Fruit fly (Drosophila melanogaster) whole organism, embryonic: Measurements from ENCODE around the gene CG17754.

ENCODE experiments used
- ATbp ChIP-seq: fragments of 200-800 bp; sonication (Bioruptor generic); optimal IDR thresholded peaks from 2 replicates; lab custom pipeline; 2017; ENCODE audit warnings: missing biosample characterization, mild to moderate bottlenecking, missing genetic modification characterization, missing genetic modification reagents
- Bgb ChIP-seq: fragments of 200-800 bp; sonication (Bioruptor generic); IDR thresholded peaks from 2 replicates; pipeline ENCODE4 v1.3.6; 2022; ENCODE audit warnings: missing biosample characterization, missing genetic modification characterization; ENCODE audit not compliant: partially characterized antibody
- CG1024 ChIP-seq: fragments of 200-800 bp; sonication (Bioruptor generic); IDR thresholded peaks from 2 replicates; pipeline ENCODE4 v1.3.6; 2022; ENCODE audit warnings: missing biosample characterization, missing genetic modification characterization
- CG10565 ChIP-seq: fragments of 200-800 bp; sonication (Bioruptor generic); optimal IDR thresholded peaks from 3 replicates; lab custom pipeline; 2016; ENCODE audit warnings: missing biosample characterization, mild to moderate bottlenecking, missing genetic modification characterization
- CG11695 ChIP-seq: fragments of 200-800 bp; sonication (Bioruptor generic); IDR thresholded peaks from 3 replicates; pipeline ENCODE4 v1.3.6; 2022; ENCODE audit warnings: missing biosample characterization, missing genetic modification characterization
- CG12236 ChIP-seq: fragments of 200-800 bp; sonication (Bioruptor generic); optimal IDR thresholded peaks from 2 replicates; lab custom pipeline; 2016; ENCODE audit warnings: missing biosample characterization, missing genetic modification characterization
- CG12769 ChIP-seq: fragments of 200-800 bp; sonication (Bioruptor generic); optimal IDR thresholded peaks from 2 replicates; lab custom pipeline; 2019; ENCODE audit warnings: missing biosample characterization, mild to moderate bottlenecking, missing genetic modification characterization, moderate library complexity
- CG12942 ChIP-seq: fragments of 200-800 bp; sonication (Bioruptor generic); optimal IDR thresholded peaks from 3 replicates; lab custom pipeline; 2016; ENCODE audit warnings: missing biosample characterization, missing genetic modification characterization
- CG13123 ChIP-seq: fragments of 200-800 bp; sonication (Bioruptor generic); optimal IDR thresholded peaks from 2 replicates; lab custom pipeline; 2016; ENCODE audit warnings: missing biosample characterization, missing genetic modification characterization
- CG13424 ChIP-seq: fragments of 200-800 bp; sonication (Bioruptor generic); optimal IDR thresholded peaks from 2 replicates; lab custom pipeline; 2019; ENCODE audit warnings: missing biosample characterization, mild to moderate bottlenecking, missing genetic modification characterization, moderate library complexity
- CG14050 ChIP-seq: fragments of 200-800 bp; sonication (Bioruptor generic); IDR thresholded peaks from 3 replicates; pipeline ENCODE4 v1.3.6; 2022; ENCODE audit warnings: missing biosample characterization, missing genetic modification characterization
- CG14667 ChIP-seq: fragments of 200-800 bp; sonication (Bioruptor generic); IDR thresholded peaks from 2 replicates; pipeline ENCODE4 v1.3.6; 2022; ENCODE audit warnings: missing biosample characterization, missing genetic modification characterization
- CG14965 ChIP-seq: fragments of 200-800 bp; sonication (Bioruptor generic); optimal IDR thresholded peaks from 2 replicates; lab custom pipeline; 2016; ENCODE audit warnings: missing biosample characterization, missing genetic modification characterization, borderline replicate concordance
- CG1529 ChIP-seq: fragments of 200-800 bp; sonication (Bioruptor generic); optimal IDR thresholded peaks from 3 replicates; lab custom pipeline; 2018; ENCODE audit warnings: missing biosample characterization, missing genetic modification characterization
- CG16815 ChIP-seq: fragments of 200-800 bp; sonication (Bioruptor generic); optimal IDR thresholded peaks from 3 replicates; lab custom pipeline; 2017; ENCODE audit warnings: missing biosample characterization, mild to moderate bottlenecking, missing genetic modification characterization
- CG17328 ChIP-seq: fragments of 200-800 bp; sonication (Bioruptor generic); IDR thresholded peaks from 2 replicates; pipeline ENCODE4 v1.3.6; 2022; ENCODE audit warnings: missing biosample characterization, missing genetic modification characterization
- CG17829 ChIP-seq: fragments of 200-800 bp; optimal IDR thresholded peaks from 2 replicates; lab custom pipeline; 2019; ENCODE audit warnings: missing biosample characterization, mild to moderate bottlenecking, missing genetic modification characterization, moderate library complexity
- CG18011 ChIP-seq: fragments of 200-800 bp; sonication (Bioruptor generic); optimal IDR thresholded peaks from 2 replicates; lab custom pipeline; 2017; ENCODE audit warnings: missing biosample characterization, missing genetic modification characterization, mild to moderate bottlenecking, moderate library complexity, missing genotype
- CG6272 ChIP-seq: fragments of 200-800 bp; sonication (Bioruptor generic); IDR thresholded peaks from 2 replicates; pipeline ENCODE4 v1.3.6; 2022; ENCODE audit warnings: missing biosample characterization, missing genetic modification characterization
- CG9797 ChIP-seq: fragments of 200-800 bp; sonication (Bioruptor generic); optimal IDR thresholded peaks from 3 replicates; lab custom pipeline; 2018; ENCODE audit warnings: missing biosample characterization, mild to moderate bottlenecking, missing genetic modification characterization
- CG9932 ChIP-seq: fragments of 200-800 bp; sonication (Bioruptor generic); IDR thresholded peaks from 2 replicates; pipeline ENCODE4 v1.3.6; 2022; ENCODE audit warnings: missing biosample characterization, missing genetic modification characterization
- Deaf1 ChIP-seq: fragments of 200-800 bp; optimal IDR thresholded peaks from 3 replicates; lab custom pipeline; 2019; ENCODE audit warnings: missing biosample characterization, mild to moderate bottlenecking, missing genetic modification characterization, moderate library complexity
- Doc2 ChIP-seq: fragments of 200-800 bp; sonication (Bioruptor generic); IDR thresholded peaks from 2 replicates; pipeline ENCODE4 v1.3.6; 2022; ENCODE audit warnings: missing biosample characterization, missing genetic modification characterization
- Gsc ChIP-seq: fragments of 200-800 bp; sonication (Bioruptor generic); IDR thresholded peaks from 2 replicates; pipeline ENCODE4 v1.3.6; 2022; ENCODE audit warnings: missing biosample characterization, missing genetic modification characterization
- Hmx ChIP-seq: fragments of 200-800 bp; sonication (Bioruptor generic); optimal IDR thresholded peaks from 2 replicates; lab custom pipeline; 2016; ENCODE audit warnings: missing biosample characterization, missing genetic modification characterization
- MESR4 ChIP-seq: fragments of 200-800 bp; sonication (Bioruptor generic); optimal IDR thresholded peaks from 2 replicates; lab custom pipeline; 2018; ENCODE audit warnings: missing biosample characterization, mild to moderate bottlenecking, missing genetic modification characterization, moderate library complexity
- Meics ChIP-seq: fragments of 200-800 bp; sonication (Bioruptor generic); optimal IDR thresholded peaks from 2 replicates; lab custom pipeline; 2017; ENCODE audit warnings: missing biosample characterization, mild to moderate bottlenecking, missing genetic modification characterization
- Myb ChIP-seq: fragments of 200-800 bp; sonication (Bioruptor generic); optimal IDR thresholded peaks from 2 replicates; lab custom pipeline; 2016; ENCODE audit warnings: missing biosample characterization, missing genetic modification characterization
- Vsx1 ChIP-seq: fragments of 200-800 bp; sonication (Bioruptor generic); optimal IDR thresholded peaks from 2 replicates; lab custom pipeline; 2017; ENCODE audit warnings: missing biosample characterization, mild to moderate bottlenecking, missing genetic modification characterization, missing genetic modification reagents
- amos ChIP-seq: fragments of 200-800 bp; sonication (Bioruptor generic); IDR thresholded peaks from 2 replicates; pipeline ENCODE4 v1.3.6; 2022; ENCODE audit warnings: missing biosample characterization, missing genetic modification characterization; ENCODE audit not compliant: partially characterized antibody
- ara ChIP-seq: fragments of 200-800 bp; sonication (Bioruptor generic); IDR thresholded peaks from 2 replicates; pipeline ENCODE4 v1.3.6; 2022; ENCODE audit warnings: missing biosample characterization, missing genetic modification characterization
- bab2 ChIP-seq: fragments of 200-800 bp; sonication (Bioruptor generic); optimal IDR thresholded peaks from 2 replicates; lab custom pipeline; 2016; ENCODE audit warnings: missing biosample characterization, missing genetic modification characterization
- cas ChIP-seq: fragments of 200-800 bp; sonication (Bioruptor generic); IDR thresholded peaks from 2 replicates; pipeline ENCODE4 v1.3.6; 2022; ENCODE audit warnings: missing biosample characterization, missing genetic modification characterization
- fd96Cb ChIP-seq: fragments of 200-800 bp; sonication (Bioruptor generic); optimal IDR thresholded peaks from 2 replicates; lab custom pipeline; 2018; ENCODE audit warnings: missing biosample characterization, mild to moderate bottlenecking, missing genetic modification characterization, moderate library complexity
- grau ChIP-seq: fragments of 200-800 bp; optimal IDR thresholded peaks from 3 replicates; lab custom pipeline; 2019; ENCODE audit warnings: missing biosample characterization, mild to moderate bottlenecking, missing genetic modification characterization, moderate library complexity
- hkb ChIP-seq, 2 experiments: fragments of 200-800 bp in 1 of 2; fragments of >200 bp in 1 of 2; sonication (Bioruptor generic) in 1 of 2; IDR thresholded peaks in 1 of 2; optimal IDR thresholded peaks in 1 of 2; 2 replicates each; pipeline versions ENCODE4 v1.3.6 to Lab custom; 2017 to 2022; ENCODE audit warnings: missing biosample characterization in 1 of 2, missing genetic modification characterization in 1 of 2
- ind ChIP-seq: fragments of 200-800 bp; sonication (Bioruptor generic); optimal IDR thresholded peaks from 3 replicates; lab custom pipeline; 2016; ENCODE audit warnings: missing biosample characterization, missing genetic modification characterization
- inv ChIP-seq: fragments of 200-800 bp; sonication (Bioruptor generic); IDR thresholded peaks from 2 replicates; pipeline ENCODE4 v1.3.6; 2022; ENCODE audit warnings: missing biosample characterization, missing genetic modification characterization; ENCODE audit not compliant: partially characterized antibody
- knrl ChIP-seq: fragments of 200-800 bp; sonication (Bioruptor generic); IDR thresholded peaks from 3 replicates; pipeline ENCODE4 v1.3.6; 2022; ENCODE audit warnings: missing biosample characterization, missing genetic modification characterization; ENCODE audit not compliant: partially characterized antibody
- luna ChIP-seq: fragments of 200-800 bp; sonication (Bioruptor generic); optimal IDR thresholded peaks from 2 replicates; lab custom pipeline; 2016; ENCODE audit warnings: missing biosample characterization, missing genetic modification characterization
- maf-S ChIP-seq: fragments of 200-800 bp; sonication (Bioruptor generic); optimal IDR thresholded peaks from 2 replicates; lab custom pipeline; 2016; ENCODE audit warnings: missing biosample characterization, missing genetic modification characterization
- mld ChIP-seq: fragments of 200-800 bp; sonication (Bioruptor generic); IDR thresholded peaks from 3 replicates; pipeline ENCODE4 v1.3.6; 2022; ENCODE audit warnings: missing biosample characterization, missing genetic modification characterization; ENCODE audit not compliant: partially characterized antibody
- nerfin-1 ChIP-seq: fragments of 200-800 bp; sonication (Bioruptor generic); optimal IDR thresholded peaks from 3 replicates; lab custom pipeline; 2019; ENCODE audit warnings: missing biosample characterization, mild to moderate bottlenecking, missing genetic modification characterization, moderate library complexity
- pum ChIP-seq: fragments of 200-800 bp; sonication (Bioruptor generic); optimal IDR thresholded peaks from 2 replicates; lab custom pipeline; 2016; ENCODE audit warnings: missing biosample characterization, missing genetic modification characterization
- pzg ChIP-seq: fragments of 200-800 bp; sonication (Bioruptor generic); optimal IDR thresholded peaks from 3 replicates; lab custom pipeline; 2018; ENCODE audit warnings: missing biosample characterization, mild to moderate bottlenecking, missing genetic modification characterization, moderate library complexity
- ranshi ChIP-seq: fragments of 200-800 bp; sonication (Bioruptor generic); IDR thresholded peaks from 2 replicates; pipeline ENCODE4 v1.3.6; 2022; ENCODE audit warnings: missing biosample characterization, missing genetic modification characterization
- ro ChIP-seq: fragments of 200-800 bp; sonication (Bioruptor generic); IDR thresholded peaks from 2 replicates; pipeline ENCODE4 v1.3.6; 2022; ENCODE audit warnings: missing biosample characterization, missing genetic modification characterization
- ttk ChIP-seq: fragments of 200-800 bp; sonication (Bioruptor generic); IDR thresholded peaks from 2 replicates; pipeline ENCODE4 v2.1.2; 2022; ENCODE audit warnings: missing biosample characterization, missing genetic modification characterization
- usp ChIP-seq: fragments of >200 bp; optimal IDR thresholded peaks from 2 replicates; lab custom pipeline; 2017; ENCODE audit warnings: missing biosample characterization, missing genetic modification characterization
- wdn ChIP-seq: fragments of 200-800 bp; sonication (Bioruptor generic); IDR thresholded peaks from 2 replicates; pipeline ENCODE4 v1.3.6; 2022; ENCODE audit warnings: missing biosample characterization, missing genetic modification characterization
- zen2 ChIP-seq: fragments of 200-800 bp; sonication (Bioruptor generic); IDR thresholded peaks from 3 replicates; pipeline ENCODE4 v1.3.6; 2022; ENCODE audit warnings: missing biosample characterization, missing genetic modification characterization; ENCODE audit not compliant: partially characterized antibody

The CG17754 gene

dm6 chrX:9282783-9283289, 32.6 kb downstream of the CG17754 start, which contains the start of gene c11.1 (continued):
- TF ChIP-seq Myb (GFP tag; lab: Kevin White, UChicago) (peak; percentile 69), ro (GFP tag; lab: Robert Waterston, UW) (no peak), zen2 (no peak), CG12769 (tag; lab: Kevin White, UChicago) (no peak), CG9797 (peak; percentile 73), fd96Cb (no peak), ranshi (GFP tag; lab: Robert Waterston, UW) (no peak), Doc2 (no peak), ara (GFP tag; lab: Robert Waterston, UW) (no peak), CG6272 (GFP tag; lab: Robert Waterston, UW) (no peak), ATbp (GFP tag; lab: Kevin White, UChicago) (no peak), CG9932 (GFP tag; lab: Robert Waterston, UW) (no peak; the same call in 1 of the 2 replicates), wdn (GFP tag; lab: Robert Waterston, UW) (no peak), Deaf1 (tag; lab: Kevin White, UChicago) (no peak), bab2 (GFP tag; lab: Kevin White, UChicago) (no peak), Vsx1 (no peak), Meics (GFP tag; lab: Kevin White, UChicago) (no peak), CG14050 (GFP tag; lab: Robert Waterston, UW) (no peak), CG1529 (GFP tag; lab: Kevin White, UChicago) (no peak), Gsc (GFP tag; lab: Robert Waterston, UW) (no peak), amos (GFP tag; lab: Robert Waterston, UW) (peak; percentile 40; the same call in 1 of the 2 replicates), hkb (optimal IDR thresholded peaks at IDR 0.05; lab: Kevin White, UChicago) (no peak), hkb (GFP tag; IDR thresholded peaks at IDR 0.05; lab: Robert Waterston, UW) (no peak), cas (GFP tag; lab: Robert Waterston, UW) (no peak), CG17328 (GFP tag; lab: Robert Waterston, UW) (no peak), MESR4 (GFP tag; lab: Kevin White, UChicago) (peak; percentile 73), pum (GFP tag; lab: Kevin White, UChicago) (no peak), ttk (GFP tag; lab: Robert Waterston, UW) (no peak), CG12942 (GFP tag; lab: Kevin White, UChicago) (no peak), CG10565 (GFP tag; lab: Kevin White, UChicago) (no peak), CG14667 (GFP tag; lab: Robert Waterston, UW) (no peak), maf-S (no peak), CG13424 (tag; lab: Kevin White, UChicago) (no peak), mld (no peak), Hmx (GFP tag; lab: Kevin White, UChicago) (no peak), CG12236 (GFP tag; lab: Kevin White, UChicago) (no peak), ind (GFP tag; lab: Kevin White, UChicago) (no peak), nerfin-1 (tag; lab: Kevin White, UChicago) (peak; percentile 97), CG16815 (no peak), CG18011 (GFP tag; lab: Kevin White, UChicago) (no peak), grau (tag; lab: Kevin White, UChicago) (peak; percentile 15), CG13123 (GFP tag; lab: Kevin White, UChicago) (no peak), pzg (GFP tag; lab: Kevin White, UChicago) (peak; percentile 83), inv (no peak), knrl (GFP tag; lab: Robert Waterston, UW) (peak; percentile 53; the same call in 2 of the 3 replicates), luna (GFP tag; lab: Kevin White, UChicago) (no peak), Bgb (GFP tag; lab: Robert Waterston, UW) (peak; percentile 36; the same call in 1 of the 2 replicates), CG1024 (GFP tag; lab: Robert Waterston, UW) (no peak), usp (GFP tag; lab: Kevin White, UChicago) (no peak), CG11695 (no peak), CG17829 (no peak), CG14965 (no peak)
